Worm (Caenorhabditis elegans) whole organism, late embryonic: ENCODE data around the gene C15H9.4.

Source experiments
- F13H6.1 ChIP-seq: sonication (generic microtip); optimal IDR thresholded peaks from 2 replicates; lab custom pipeline; 2016; ENCODE audit warnings: missing genetic modification characterization, missing compliant biosample characterization
- T23F11.4 ChIP-seq: fragments of 200-800 bp; sonication (Bioruptor generic); optimal IDR thresholded peaks from 2 replicates; lab custom pipeline; 2018; ENCODE audit warnings: mild to moderate bottlenecking, missing genetic modification characterization, missing compliant biosample characterization
- ama-1 ChIP-seq: fragments of 150-350 bp; optimal IDR thresholded peaks from 2 replicates; lab custom pipeline; 2014
- ceh-19 ChIP-seq: fragments of 200-800 bp; sonication (Bioruptor generic); optimal IDR thresholded peaks from 2 replicates; lab custom pipeline; 2018; ENCODE audit warnings: mild to moderate bottlenecking, missing genetic modification characterization, missing compliant biosample characterization
- nhr-11 ChIP-seq: fragments of 150-350 bp; optimal IDR thresholded peaks from 2 replicates; lab custom pipeline; 2014; ENCODE audit warnings: missing biosample characterization, missing genetic modification characterization

DNA sequence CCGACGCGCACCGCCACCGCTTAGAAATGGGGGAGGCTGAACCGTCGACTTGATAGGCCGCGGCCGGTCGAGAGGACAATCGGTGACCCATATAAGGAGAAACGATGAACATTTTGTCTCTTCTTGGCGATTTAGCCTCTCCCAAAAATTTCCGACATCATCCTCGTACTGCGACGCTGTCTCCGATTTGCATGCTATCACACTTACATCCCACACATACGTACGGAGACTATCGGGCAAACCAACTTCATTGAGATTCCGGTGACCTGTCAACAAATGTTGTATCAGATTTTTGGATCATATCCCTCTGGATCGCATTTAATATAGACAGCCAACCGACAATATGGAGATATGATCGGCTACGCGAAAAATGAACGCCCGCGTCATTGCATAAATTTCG is 30.8 kb upstream of the C15H9.4 start:
- TF ChIP-seq nhr-11 (tag; lab: Kevin White, UChicago): no peak
- TF ChIP-seq T23F11.4 (GFP tag; lab: Kevin White, UChicago): no peak
- no peak for TF ChIP-seq ama-1 (lab: Kevin White, UChicago)
- TF ChIP-seq F13H6.1 (tag; lab: Kevin White, UChicago): no peak
- no peak for TF ChIP-seq ceh-19 (GFP tag; lab: Kevin White, UChicago)
